Worm (Caenorhabditis elegans) whole organism, mixed stage, embryonic: ENCODE measurements around the gene snai-1.

Source experiments
- ces-1 ChIP-seq: fragments of 150-350 bp; optimal IDR thresholded peaks from 2 replicates; lab custom pipeline; 2014; ENCODE audit warnings: missing biosample characterization, missing genetic modification reagents, missing genetic modification characterization
- mab-5 ChIP-seq: fragments of 150-350 bp; optimal IDR thresholded peaks from 2 replicates; lab custom pipeline; 2014; ENCODE audit warnings: missing biosample characterization, missing genetic modification characterization
- snpc-4 ChIP-seq: fragments of 150-350 bp; optimal IDR thresholded peaks from 2 replicates; lab custom pipeline; 2014; ENCODE audit warnings: missing biosample characterization, missing genetic modification characterization
- unc-39 ChIP-seq: fragments of 150-350 bp; optimal IDR thresholded peaks from 2 replicates; lab custom pipeline; 2014; ENCODE audit warnings: missing biosample characterization, missing genetic modification characterization
- unc-62 ChIP-seq: fragments of 150-350 bp; optimal IDR thresholded peaks from 2 replicates; lab custom pipeline; 2014; ENCODE audit warnings: missing biosample characterization, missing genetic modification reagents, missing genetic modification characterization

ce11 chrIV:338192-338831 lies 24.8 kb upstream of the snai-1 start:
- TF ChIP-seq unc-39 (tag; lab: Kevin White, UChicago) (no peak), unc-62 (no peak), snpc-4 (tag; lab: Kevin White, UChicago) (no peak), mab-5 (tag; lab: Kevin White, UChicago) (no peak), ces-1 (GFP tag; lab: Kevin White, UChicago) (no peak)
